Worm (Caenorhabditis elegans) whole organism, L4/young adult: Measurements from ENCODE around the gene F07E5.8.

Source experiments
- W03F9.2 ChIP-seq: fragments of 150-350 bp; optimal IDR thresholded peaks from 2 replicates; lab custom pipeline; 2014; ENCODE audit warnings: missing biosample characterization, missing genetic modification characterization
- dao-5 ChIP-seq: sonication (generic microtip); optimal IDR thresholded peaks from 2 replicates; lab custom pipeline; 2016; ENCODE audit warnings: missing genotype, missing genetic modification characterization, moderate library complexity, missing compliant biosample characterization
- him-1 ChIP-seq: sonication (generic microtip); optimal IDR thresholded peaks from 2 replicates; lab custom pipeline; 2016; ENCODE audit warnings: missing genotype, missing genetic modification reagents, missing genetic modification characterization, missing compliant biosample characterization

DNA sequence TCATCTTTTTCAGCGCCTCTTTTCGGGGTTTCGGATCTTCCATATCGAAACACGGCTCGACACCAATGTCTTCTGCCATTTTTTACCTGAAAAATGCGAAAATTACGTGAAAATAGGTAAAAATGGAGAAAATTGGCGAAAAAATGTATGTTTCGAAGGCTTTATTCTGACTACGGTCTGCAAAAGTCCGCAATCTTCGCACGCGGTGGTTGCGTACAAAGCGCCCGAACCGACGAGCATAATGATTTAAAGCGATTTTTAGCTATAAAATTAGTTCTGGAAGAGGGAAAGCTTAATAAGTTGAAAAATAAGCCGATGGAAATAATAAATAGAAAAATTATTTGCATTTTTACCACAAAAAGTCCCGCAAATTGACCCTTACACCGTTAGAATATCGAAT, 16.4 kb downstream of the F07E5.8 start, which contains the start of gene F07E5.5:
- TF ChIP-seq him-1 (tag; lab: Kevin White, UChicago) (no peak), dao-5 (tag; lab: Kevin White, UChicago) (no peak), W03F9.2 (tag; lab: Kevin White, UChicago) (no peak)
